Fruit fly (Drosophila melanogaster) whole organism, embryonic: ENCODE results near the gene CG7653.

ENCODE experiments used
- Adf1 ChIP-seq: fragments of 200-800 bp; sonication (Bioruptor generic); IDR thresholded peaks from 2 replicates; pipeline ENCODE4 v1.3.6; 2022; ENCODE audit warnings: missing biosample characterization, missing genetic modification characterization
- Awh ChIP-seq: fragments of 200-800 bp; sonication (Bioruptor generic); IDR thresholded peaks from 2 replicates; pipeline ENCODE4, ENCODE4 v1.3.6; 2022; ENCODE audit warnings: missing biosample characterization, missing genetic modification characterization
- Blimp-1 ChIP-seq: fragments of 200-800 bp; sonication (Bioruptor generic); optimal IDR thresholded peaks from 3 replicates; lab custom pipeline; 2018; ENCODE audit warnings: missing biosample characterization, missing genetic modification characterization, mild to moderate bottlenecking, moderate library complexity, missing genetic modification reagents
- CG11696 ChIP-seq: fragments of 200-800 bp; sonication (Bioruptor generic); IDR thresholded peaks from 2 replicates; pipeline ENCODE4 v1.3.6; 2022; ENCODE audit warnings: missing biosample characterization, missing genetic modification characterization
- CG12299 ChIP-seq: fragments of 200-800 bp; sonication (Bioruptor generic); optimal IDR thresholded peaks from 2 replicates; lab custom pipeline; 2018; ENCODE audit warnings: missing biosample characterization, mild to moderate bottlenecking, missing genetic modification characterization
- CG14860 ChIP-seq: fragments of 200-800 bp; sonication (Bioruptor generic); IDR thresholded peaks from 3 replicates; pipeline ENCODE4 v1.3.6; 2022; ENCODE audit warnings: missing biosample characterization, missing genetic modification characterization; ENCODE audit not compliant: partially characterized antibody
- CG14965 ChIP-seq: fragments of 200-800 bp; sonication (Bioruptor generic); optimal IDR thresholded peaks from 2 replicates; lab custom pipeline; 2016; ENCODE audit warnings: missing biosample characterization, missing genetic modification characterization, borderline replicate concordance
- CG16779 ChIP-seq: fragments of 200-800 bp; sonication (Bioruptor generic); IDR thresholded peaks from 2 replicates; pipeline ENCODE4 v1.3.6; 2022; ENCODE audit warnings: missing biosample characterization, missing genetic modification characterization
- CG2889 ChIP-seq: fragments of 200-800 bp; sonication (Bioruptor generic); IDR thresholded peaks from 3 replicates; pipeline ENCODE4 v1.3.6; 2022; ENCODE audit warnings: missing biosample characterization, missing genetic modification characterization
- CG30431 ChIP-seq: fragments of 200-800 bp; sonication (Bioruptor generic); optimal IDR thresholded peaks from 2 replicates; lab custom pipeline; 2017; ENCODE audit warnings: missing biosample characterization, missing genetic modification characterization
- CG31441 ChIP-seq: fragments of 200-800 bp; sonication (Bioruptor generic); IDR thresholded peaks from 2 replicates; pipeline ENCODE4 v1.3.6; 2022; ENCODE audit warnings: missing biosample characterization, missing genetic modification characterization
- CG3407 ChIP-seq: fragments of 200-800 bp; sonication (Bioruptor generic); optimal IDR thresholded peaks from 2 replicates; lab custom pipeline; 2018; ENCODE audit warnings: missing biosample characterization, mild to moderate bottlenecking, missing genetic modification characterization
- CG3726 ChIP-seq: fragments of 200-800 bp; sonication (Bioruptor generic); IDR thresholded peaks from 3 replicates; pipeline ENCODE4, ENCODE4 v1.3.6; 2022; ENCODE audit warnings: missing biosample characterization, missing genetic modification characterization
- CG4404 ChIP-seq: fragments of 200-800 bp; sonication (Bioruptor generic); IDR thresholded peaks from 2 replicates; pipeline ENCODE4 v1.3.6; 2022; ENCODE audit warnings: missing biosample characterization, missing genetic modification characterization
- CG7357 ChIP-seq: fragments of 200-800 bp; sonication (Bioruptor generic); IDR thresholded peaks from 3 replicates; pipeline ENCODE4 v1.3.6; 2022; ENCODE audit warnings: missing biosample characterization, missing genetic modification characterization
- CG7786 ChIP-seq: fragments of 200-800 bp; sonication (Bioruptor generic); optimal IDR thresholded peaks from 2 replicates; lab custom pipeline; 2016; ENCODE audit warnings: missing biosample characterization, missing genetic modification characterization
- CG8388 ChIP-seq: fragments of 200-800 bp; sonication (Bioruptor generic); optimal IDR thresholded peaks from 2 replicates; lab custom pipeline; 2019; ENCODE audit warnings: missing biosample characterization, mild to moderate bottlenecking, missing genetic modification characterization, moderate library complexity
- CG9876 ChIP-seq: fragments of 200-800 bp; sonication (Bioruptor generic); optimal IDR thresholded peaks from 2 replicates; lab custom pipeline; 2016; ENCODE audit warnings: missing biosample characterization, missing genetic modification characterization
- D19B ChIP-seq: fragments of 200-800 bp; sonication (Bioruptor generic); optimal IDR thresholded peaks from 2 replicates; lab custom pipeline; 2017; ENCODE audit warnings: missing biosample characterization, mild to moderate bottlenecking, missing genetic modification characterization
- Dfd ChIP-seq, 2 experiments: fragments of >200 bp; optimal IDR thresholded peaks; 2 replicates each; lab custom pipeline; 2017; ENCODE audit warnings: missing biosample characterization in 2 of 2, missing genetic modification characterization in 2 of 2
- Dp ChIP-seq: fragments of 200-800 bp; sonication (Bioruptor generic); optimal IDR thresholded peaks from 2 replicates; lab custom pipeline; 2018; ENCODE audit warnings: missing biosample characterization, mild to moderate bottlenecking, missing genetic modification characterization, moderate library complexity
- E2f1 ChIP-seq: fragments of 200-800 bp; sonication (Bioruptor generic); IDR thresholded peaks from 2 replicates; pipeline ENCODE4 v1.3.6; 2022; ENCODE audit warnings: missing biosample characterization, missing genetic modification characterization
- HHEX ChIP-seq: fragments of 200-800 bp; sonication (Bioruptor generic); optimal IDR thresholded peaks from 3 replicates; lab custom pipeline; 2017; ENCODE audit warnings: missing biosample characterization, mild to moderate bottlenecking, missing genetic modification characterization, missing genetic modification reagents
- HmgD ChIP-seq: fragments of 200-800 bp; sonication (Bioruptor generic); optimal IDR thresholded peaks from 3 replicates; lab custom pipeline; 2016; ENCODE audit warnings: missing biosample characterization, missing genetic modification characterization
- Mes4 ChIP-seq: fragments of 200-800 bp; sonication (Bioruptor generic); optimal IDR thresholded peaks from 2 replicates; lab custom pipeline; 2016; ENCODE audit warnings: missing biosample characterization, missing genetic modification characterization
- NC2α ChIP-seq: fragments of 200-800 bp; sonication (Bioruptor generic); optimal IDR thresholded peaks from 2 replicates; lab custom pipeline; 2016; ENCODE audit warnings: missing biosample characterization, missing genetic modification characterization
- NFAT ChIP-seq: fragments of 200-800 bp; sonication (Bioruptor generic); IDR thresholded peaks from 2 replicates; pipeline ENCODE4 v1.3.6; 2022; ENCODE audit warnings: missing biosample characterization, missing genetic modification characterization
- Neu2 ChIP-seq: fragments of 200-800 bp; sonication (Bioruptor generic); optimal IDR thresholded peaks from 3 replicates; lab custom pipeline; 2016; ENCODE audit warnings: missing biosample characterization, missing genetic modification characterization, borderline replicate concordance
- Nf-YC ChIP-seq: fragments of 200-800 bp; optimal IDR thresholded peaks from 3 replicates; lab custom pipeline; 2019; ENCODE audit warnings: missing biosample characterization, mild to moderate bottlenecking, missing genetic modification characterization, moderate library complexity
- Ptx1 ChIP-seq: fragments of 200-800 bp; sonication (Bioruptor generic); IDR thresholded peaks from 2 replicates; pipeline ENCODE4 v1.3.6; 2022; ENCODE audit warnings: missing biosample characterization, missing genetic modification characterization
- ac ChIP-seq: fragments of 200-800 bp; sonication (Bioruptor generic); optimal IDR thresholded peaks from 3 replicates; lab custom pipeline; 2017; ENCODE audit warnings: missing biosample characterization, mild to moderate bottlenecking, missing genetic modification characterization
- ara ChIP-seq: fragments of 200-800 bp; sonication (Bioruptor generic); IDR thresholded peaks from 2 replicates; pipeline ENCODE4 v1.3.6; 2022; ENCODE audit warnings: missing biosample characterization, missing genetic modification characterization
- dan ChIP-seq: fragments of 200-800 bp; sonication (Bioruptor generic); IDR thresholded peaks from 2 replicates; pipeline ENCODE4 v1.3.6; 2022; ENCODE audit warnings: missing biosample characterization, missing genetic modification characterization
- dm ChIP-seq: fragments of 200-800 bp; sonication (Bioruptor generic); optimal IDR thresholded peaks from 3 replicates; lab custom pipeline; 2016; ENCODE audit warnings: missing biosample characterization, missing genetic modification characterization
- gcm2 ChIP-seq: fragments of 200-800 bp; sonication (Bioruptor generic); optimal IDR thresholded peaks from 2 replicates; lab custom pipeline; 2016; ENCODE audit warnings: missing biosample characterization, missing genetic modification characterization
- gfzf ChIP-seq: fragments of 200-800 bp; sonication (Bioruptor generic); optimal IDR thresholded peaks from 2 replicates; lab custom pipeline; 2016; ENCODE audit warnings: missing biosample characterization, mild to moderate bottlenecking, missing genetic modification characterization, moderate library complexity
- gt ChIP-seq: fragments of 200-800 bp; sonication (Bioruptor generic); IDR thresholded peaks from 2 replicates; pipeline ENCODE4 v1.3.6; 2022; ENCODE audit warnings: missing biosample characterization, missing genetic modification characterization
- kni ChIP-seq: fragments of 200-800 bp; sonication (Bioruptor generic); optimal IDR thresholded peaks from 3 replicates; lab custom pipeline; 2017; ENCODE audit warnings: mild to moderate bottlenecking, missing biosample characterization, missing genetic modification reagents, missing genetic modification characterization
- knrl ChIP-seq: fragments of 200-800 bp; sonication (Bioruptor generic); IDR thresholded peaks from 3 replicates; pipeline ENCODE4 v1.3.6; 2022; ENCODE audit warnings: missing biosample characterization, missing genetic modification characterization; ENCODE audit not compliant: partially characterized antibody
- maf-S ChIP-seq: fragments of 200-800 bp; sonication (Bioruptor generic); optimal IDR thresholded peaks from 2 replicates; lab custom pipeline; 2016; ENCODE audit warnings: missing biosample characterization, missing genetic modification characterization
- nerfin-1 ChIP-seq: fragments of 200-800 bp; sonication (Bioruptor generic); optimal IDR thresholded peaks from 3 replicates; lab custom pipeline; 2019; ENCODE audit warnings: missing biosample characterization, mild to moderate bottlenecking, missing genetic modification characterization, moderate library complexity
- otp ChIP-seq: fragments of 200-800 bp; sonication (Bioruptor generic); IDR thresholded peaks from 3 replicates; pipeline ENCODE4, ENCODE4 v1.3.6; 2022; ENCODE audit warnings: missing biosample characterization, missing genetic modification characterization
- pnt ChIP-seq: fragments of 200-800 bp; sonication (Bioruptor generic); optimal IDR thresholded peaks from 3 replicates; lab custom pipeline; 2016; ENCODE audit warnings: missing biosample characterization, missing genetic modification characterization
- psq ChIP-seq: fragments of 200-800 bp; sonication (Bioruptor generic); optimal IDR thresholded peaks from 2 replicates; lab custom pipeline; 2017; ENCODE audit warnings: missing biosample characterization, missing genetic modification characterization
- repo ChIP-seq: fragments of 200-800 bp; sonication (Bioruptor generic); optimal IDR thresholded peaks from 2 replicates; lab custom pipeline; 2016; ENCODE audit warnings: missing biosample characterization, missing genetic modification characterization
- sisA ChIP-seq: fragments of 200-800 bp; sonication (Bioruptor generic); IDR thresholded peaks from 2 replicates; pipeline ENCODE4 v1.3.6; 2022; ENCODE audit warnings: missing biosample characterization, missing genetic modification characterization
- stc ChIP-seq: fragments of 200-800 bp; sonication (Bioruptor generic); IDR thresholded peaks from 2 replicates; pipeline ENCODE4 v1.3.6; 2022; ENCODE audit warnings: missing biosample characterization, missing genetic modification characterization
- sug ChIP-seq: fragments of 200-800 bp; optimal IDR thresholded peaks from 2 replicates; lab custom pipeline; 2019; ENCODE audit warnings: missing biosample characterization, mild to moderate bottlenecking, missing genetic modification characterization, moderate library complexity
- z ChIP-seq: fragments of 200-800 bp; sonication (Bioruptor generic); IDR thresholded peaks from 3 replicates; pipeline ENCODE4 v1.3.6; 2022; ENCODE audit warnings: missing biosample characterization, missing genetic modification characterization
- zfh2 ChIP-seq: fragments of 200-800 bp; sonication (Bioruptor generic); optimal IDR thresholded peaks from 2 replicates; lab custom pipeline; 2016; ENCODE audit warnings: missing biosample characterization, missing genetic modification characterization

The CG7653 gene

DNA sequence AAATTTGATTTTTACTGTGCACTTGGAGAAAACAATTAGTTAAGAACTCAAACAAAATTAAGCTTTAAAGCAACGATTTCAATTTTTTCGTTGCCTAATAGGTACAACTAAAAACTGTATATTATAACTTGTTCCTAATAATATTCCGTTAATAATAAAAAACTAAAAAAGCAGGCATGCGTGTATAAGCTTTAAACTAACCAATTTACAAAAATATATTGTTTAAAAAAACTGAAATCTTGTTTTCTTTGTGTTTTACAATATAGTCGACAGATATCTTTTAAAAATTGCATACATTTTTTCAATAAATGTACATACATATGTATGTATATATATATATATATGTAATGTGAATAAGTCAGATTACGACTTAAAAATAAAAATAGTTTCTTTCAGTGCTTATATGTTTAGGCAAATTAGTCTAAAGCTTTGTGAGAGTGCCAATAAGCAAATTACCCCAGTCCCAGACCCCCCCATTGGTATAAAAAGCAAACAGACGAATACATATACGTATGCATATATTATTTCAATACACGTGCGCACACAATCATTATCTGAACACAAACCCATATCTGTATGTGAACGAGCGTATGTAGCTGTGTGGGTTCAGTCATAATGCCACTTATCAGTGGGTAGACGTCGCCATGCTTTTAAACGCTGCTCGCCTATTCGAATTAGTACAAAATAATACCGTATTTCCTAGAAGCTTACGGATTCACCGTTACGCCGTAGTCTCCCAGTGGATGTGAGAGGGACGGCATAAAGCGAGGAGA, 33.1 kb upstream of the CG7653 start (continued):
- TF ChIP-seq Nf-YC (tag; lab: Kevin White, UChicago): peak; percentile 69
- TF ChIP-seq NC2α (GFP tag; lab: Kevin White, UChicago): no peak
- TF ChIP-seq knrl (GFP tag; lab: Robert Waterston, UW): no peak
- peak; percentile 43; the same call in 1 of the 3 replicates for TF ChIP-seq otp (GFP tag; lab: Robert Waterston, UW)
- no peak for TF ChIP-seq zfh2 (GFP tag; lab: Kevin White, UChicago)
- peak; percentile 92 for TF ChIP-seq CG31441
- no peak for TF ChIP-seq gfzf (GFP tag; lab: Kevin White, UChicago)
- TF ChIP-seq CG3407: peak; percentile 42
- peak; percentile 15 for TF ChIP-seq psq (GFP tag; lab: Kevin White, UChicago)
- no peak for TF ChIP-seq HHEX (GFP tag; lab: Kevin White, UChicago)
- TF ChIP-seq CG3726: 0 out of 3 replicates have a peak, but pooled peaks have one; percentile 39
- peak; percentile 52; the same call in 1 of the 3 replicates for TF ChIP-seq CG7357 (GFP tag; lab: Robert Waterston, UW)
- TF ChIP-seq sug (tag; lab: Kevin White, UChicago): peak; percentile 98
- TF ChIP-seq CG9876: no peak
- no peak for TF ChIP-seq Dp
- TF ChIP-seq Ptx1 (GFP tag; lab: Robert Waterston, UW): peak; percentile 69
- TF ChIP-seq NFAT: no peak; the same call in 1 of the 2 replicates
- TF ChIP-seq CG30431 (GFP tag; lab: Kevin White, UChicago): peak; percentile 39
- no peak for TF ChIP-seq CG14965 (GFP tag; lab: Kevin White, UChicago)
- peak; percentile 50 for TF ChIP-seq sisA
- no peak for TF ChIP-seq CG16779
- no peak for TF ChIP-seq Awh (GFP tag; lab: Robert Waterston, UW)
- TF ChIP-seq z: peak; percentile 74
- TF ChIP-seq CG4404 (GFP tag; lab: Robert Waterston, UW): no peak
- no peak for TF ChIP-seq repo (GFP tag; lab: Kevin White, UChicago)
- no peak for TF ChIP-seq Dfd (GFP tag; optimal IDR thresholded peaks at IDR 0.05; lab: Kevin White, UChicago)
- peak; percentile 39 for TF ChIP-seq D19B (GFP tag; lab: Kevin White, UChicago)
- 0 out of 2 replicates have a peak, but pooled peaks have one; percentile 12 for TF ChIP-seq CG11696 (GFP tag; lab: Robert Waterston, UW)
- TF ChIP-seq maf-S: no peak
- TF ChIP-seq kni: peak; percentile 96
- TF ChIP-seq dan (GFP tag; lab: Robert Waterston, UW): no peak
- no peak for TF ChIP-seq gcm2 (GFP tag; lab: Kevin White, UChicago)
- TF ChIP-seq pnt (GFP tag; lab: Kevin White, UChicago): peak; percentile 13
- no peak for TF ChIP-seq CG14860 (GFP tag; lab: Robert Waterston, UW)
- no peak; the same call in 1 of the 2 replicates for TF ChIP-seq ara (GFP tag; lab: Robert Waterston, UW)
- peak; percentile 66 for TF ChIP-seq nerfin-1 (tag; lab: Kevin White, UChicago)
- no peak for TF ChIP-seq gt
- no peak; the same call in 1 of the 2 replicates for TF ChIP-seq stc
- no peak for TF ChIP-seq CG2889 (GFP tag; lab: Robert Waterston, UW)
- peak; percentile 58 for TF ChIP-seq Adf1 (GFP tag; lab: Robert Waterston, UW)
- TF ChIP-seq Mes4 (GFP tag; lab: Kevin White, UChicago): no peak
- peak; percentile 53 for TF ChIP-seq E2f1 (GFP tag; lab: Robert Waterston, UW)
- TF ChIP-seq HmgD: peak; percentile 29
- TF ChIP-seq Neu2 (GFP tag; lab: Kevin White, UChicago): no peak
- TF ChIP-seq Blimp-1: no peak
- TF ChIP-seq CG8388 (GFP tag; lab: Kevin White, UChicago): peak; percentile 81
- TF ChIP-seq ac (GFP tag; lab: Kevin White, UChicago): no peak
- TF ChIP-seq dm (GFP tag; lab: Kevin White, UChicago): no peak
- no peak for TF ChIP-seq CG7786
- no peak for TF ChIP-seq CG12299
